Fruit fly (Drosophila melanogaster) whole organism: ENCODE data around the gene Spn.
A peak's percentile ranks its signal among the peaks of the same experiment; 100 is the strongest.

ENCODE experiments used
- CG8478 ChIP-seq: fragments of >200 bp; optimal IDR thresholded peaks from 2 replicates; lab custom pipeline; 2018; ENCODE audit warnings: inconsistent platforms
- Dll ChIP-seq: fragments of >200 bp; optimal IDR thresholded peaks from 2 replicates; lab custom pipeline; 2017
- EcR ChIP-seq, 2 experiments: fragments of >200 bp; optimal IDR thresholded peaks; 2 replicates each; lab custom pipeline; 2017; ENCODE audit warnings: missing biosample characterization in 2 of 2, missing genetic modification characterization in 2 of 2, missing genetic modification reagents in 2 of 2
- pan ChIP-seq: fragments of >200 bp; optimal IDR thresholded peaks from 2 replicates; lab custom pipeline; 2017
- psq ChIP-seq: fragments of >200 bp; optimal IDR thresholded peaks from 2 replicates; lab custom pipeline; 2017
- usp ChIP-seq: fragments of >200 bp; optimal IDR thresholded peaks from 2 replicates; lab custom pipeline; 2017; ENCODE audit warnings: missing biosample characterization, missing genetic modification characterization, mixed read lengths

Spn gene

dm6 chr3L:2489855-2490254 is 64.2 kb downstream of the Spn start:
- TF ChIP-seq pan (lab: Kevin White, UChicago) (no peak), Dll (lab: Kevin White, UChicago) (peak; percentile 96), CG8478 (lab: Kevin White, UChicago) (no peak), psq (lab: Kevin White, UChicago) (no peak)

- TF ChIP-seq EcR (GFP tag; optimal IDR thresholded peaks at IDR 0.05; lab: Kevin White, UChicago) (no peak), usp (GFP tag; lab: Kevin White, UChicago) (no peak), psq (lab: Kevin White, UChicago) (no peak), CG8478 (lab: Kevin White, UChicago) (no peak), Dll (lab: Kevin White, UChicago) (no peak), pan (lab: Kevin White, UChicago) (no peak)
Observed at dm6 chr3L:2489438-2489837, 64.7 kb downstream of the Spn start.

- TF ChIP-seq usp (GFP tag; lab: Kevin White, UChicago), result no peak
- no peak for TF ChIP-seq CG8478 (lab: Kevin White, UChicago)
- TF ChIP-seq psq (lab: Kevin White, UChicago), result no peak
- TF ChIP-seq EcR (GFP tag; optimal IDR thresholded peaks at IDR 0.05; lab: Kevin White, UChicago), result no peak
- no peak for TF ChIP-seq Dll (lab: Kevin White, UChicago)
- TF ChIP-seq pan (lab: Kevin White, UChicago), result no peak
Observed at dm6 chr3L:2488634-2489033, 65.5 kb downstream of the Spn start, which contains the start of gene CG1146. CG1146 (plus strand) TSS chr3L:2488804.

- TF ChIP-seq EcR (GFP tag; optimal IDR thresholded peaks at IDR 0.05; lab: Kevin White, UChicago) (no peak), Dll (lab: Kevin White, UChicago) (no peak), CG8478 (lab: Kevin White, UChicago) (no peak), psq (lab: Kevin White, UChicago) (no peak), usp (GFP tag; lab: Kevin White, UChicago) (no peak), pan (lab: Kevin White, UChicago) (no peak)
Observed at dm6 chr3L:2487248-2487647, 66.8 kb downstream of the Spn start.

dm6 chr3L:2486493-2486892 is 67.6 kb downstream of the Spn start:
- TF ChIP-seq usp (GFP tag; lab: Kevin White, UChicago), result no peak
- TF ChIP-seq pan (lab: Kevin White, UChicago), result no peak
- TF ChIP-seq CG8478 (lab: Kevin White, UChicago), result no peak
- TF ChIP-seq psq (lab: Kevin White, UChicago), result no peak
- no peak for TF ChIP-seq EcR (GFP tag; optimal IDR thresholded peaks at IDR 0.05; lab: Kevin White, UChicago)
- TF ChIP-seq Dll (lab: Kevin White, UChicago), result no peak

- TF ChIP-seq psq (lab: Kevin White, UChicago), result no peak
- TF ChIP-seq EcR (GFP tag; optimal IDR thresholded peaks at IDR 0.05; lab: Kevin White, UChicago), result no peak
- no peak for TF ChIP-seq pan (lab: Kevin White, UChicago)
- TF ChIP-seq usp (GFP tag; lab: Kevin White, UChicago), result no peak
- no peak for TF ChIP-seq CG8478 (lab: Kevin White, UChicago)
- no peak for TF ChIP-seq Dll (lab: Kevin White, UChicago)
Observed at dm6 chr3L:2485331-2486115, 68.6 kb downstream of the Spn start.

dm6 chr3L:2482941-2483541 is 71.1 kb downstream of the Spn start:
- no peak for TF ChIP-seq Dll (lab: Kevin White, UChicago)
- TF ChIP-seq usp (GFP tag; lab: Kevin White, UChicago), result no peak
- no peak for TF ChIP-seq CG8478 (lab: Kevin White, UChicago)
- no peak for TF ChIP-seq psq (lab: Kevin White, UChicago)
- no peak for TF ChIP-seq EcR (GFP tag; optimal IDR thresholded peaks at IDR 0.05; lab: Kevin White, UChicago)
- no peak for TF ChIP-seq pan (lab: Kevin White, UChicago)

- TF ChIP-seq CG8478 (lab: Kevin White, UChicago), result no peak
- TF ChIP-seq EcR (GFP tag; optimal IDR thresholded peaks at IDR 0.05; lab: Kevin White, UChicago), result no peak
- no peak for TF ChIP-seq psq (lab: Kevin White, UChicago)
- no peak for TF ChIP-seq pan (lab: Kevin White, UChicago)
- TF ChIP-seq usp (GFP tag; lab: Kevin White, UChicago), result no peak
- no peak for TF ChIP-seq Dll (lab: Kevin White, UChicago)
Observed at dm6 chr3L:2481470-2481869, 72.6 kb downstream of the Spn start.

dm6 chr3L:2480470-2480869 is 73.6 kb downstream of the Spn start:
- TF ChIP-seq psq (lab: Kevin White, UChicago), result no peak
- no peak for TF ChIP-seq Dll (lab: Kevin White, UChicago)
- no peak for TF ChIP-seq pan (lab: Kevin White, UChicago)

- TF ChIP-seq EcR (GFP tag; optimal IDR thresholded peaks at IDR 0.05; lab: Kevin White, UChicago) (peak in 1 of 2 experiments; percentile 79), CG8478 (lab: Kevin White, UChicago) (no peak)
Observed at dm6 chr3L:2479250-2479649, 74.8 kb downstream of the Spn start.

- TF ChIP-seq pan (lab: Kevin White, UChicago) (no peak), Dll (lab: Kevin White, UChicago) (no peak), psq (lab: Kevin White, UChicago) (no peak), usp (GFP tag; lab: Kevin White, UChicago) (no peak), EcR (GFP tag; optimal IDR thresholded peaks at IDR 0.05; lab: Kevin White, UChicago) (no peak), CG8478 (lab: Kevin White, UChicago) (no peak)
Observed at dm6 chr3L:2478349-2478959, 75.6 kb downstream of the Spn start, which contains the start of gene Cyp4d20. Cyp4d20 (minus strand) TSS chr3L:2478448.
